Fruit fly (Drosophila melanogaster) whole organism, pupa: ENCODE measurements around the gene Dcps.
A peak's percentile ranks its signal among the peaks of the same experiment; 100 is the strongest.

Experiments
- CG12605 ChIP-seq: fragments of 200-800 bp; sonication (Bioruptor generic); IDR thresholded peaks from 2 replicates; pipeline ENCODE4 v1.3.6; 2022; ENCODE audit warnings: missing biosample characterization, missing genetic modification characterization
- CG8301 ChIP-seq: fragments of 200-800 bp; sonication (Bioruptor generic); optimal IDR thresholded peaks from 2 replicates; lab custom pipeline; 2018; ENCODE audit warnings: missing biosample characterization, mild to moderate bottlenecking, missing genetic modification characterization
- fd96Ca ChIP-seq: fragments of 200-800 bp; sonication (Bioruptor generic); IDR thresholded peaks from 3 replicates; pipeline ENCODE4 v1.3.6; 2022; ENCODE audit warnings: missing biosample characterization, missing genetic modification characterization

- peak; percentile 64; the same call in 2 of the 3 replicates for TF ChIP-seq fd96Ca (GFP tag; lab: Robert Waterston, UW)
- no peak for TF ChIP-seq CG12605 (GFP tag; lab: Robert Waterston, UW)
- peak; percentile 61 for TF ChIP-seq CG8301 (tag; lab: Kevin White, UChicago)
These were observed 34.7 kb upstream of the Dcps start, which contains the start of the genes Hat1 and Rpn5 for dm6 chr3R:5789025-5789953.
